Fruit fly (Drosophila melanogaster) whole organism: Measurements from ENCODE around the gene Ocho.

Experiments
- Dll ChIP-seq: fragments of >200 bp; optimal IDR thresholded peaks from 2 replicates; lab custom pipeline; 2017
- psq ChIP-seq: fragments of >200 bp; optimal IDR thresholded peaks from 2 replicates; lab custom pipeline; 2017

dm6 chr3L:14945961-14946466 lies 28.6 kb upstream of the Ocho start, which contains the start of gene BobA:
- TF ChIP-seq Dll (lab: Kevin White, UChicago): no peak
- TF ChIP-seq psq (lab: Kevin White, UChicago): no peak
